Worm (Caenorhabditis elegans) whole organism, midembryonic: Measurements from ENCODE around the gene nspb-1.

Experiments
- cog-1 ChIP-seq: sonication (generic microtip); optimal IDR thresholded peaks from 2 replicates; lab custom pipeline; 2016; ENCODE audit warnings: missing genetic modification characterization, missing compliant biosample characterization
- flt-1 ChIP-seq: fragments of 200-800 bp; sonication (Bioruptor generic); IDR thresholded peaks from 2 replicates; pipeline ENCODE4 v1.3.6; 2022; ENCODE audit warnings: missing genetic modification characterization, missing compliant biosample characterization
- klf-2 ChIP-seq: fragments of 200-800 bp; sonication (Bioruptor generic); conservative IDR thresholded peaks from 2 replicates; pipeline ENCODE4 v1.3.6; 2022; ENCODE audit warnings: missing genetic modification reagents, missing genetic modification characterization, missing compliant biosample characterization
- med-1 ChIP-seq: sonication (generic microtip); optimal IDR thresholded peaks from 2 replicates; lab custom pipeline; 2017; ENCODE audit warnings: missing genetic modification characterization, mild to moderate bottlenecking, missing compliant biosample characterization, antibody characterized with exemption, missing genetic modification reagents; ENCODE audit not compliant: insufficient read depth
- ref-1 ChIP-seq: fragments of 200-800 bp; sonication (Bioruptor generic); conservative IDR thresholded peaks from 2 replicates; pipeline ENCODE4 v1.3.6; 2022; ENCODE audit warnings: missing genetic modification reagents, missing genetic modification characterization, missing compliant biosample characterization
- tab-1 ChIP-seq: fragments of 200-800 bp; sonication (Bioruptor generic); IDR thresholded peaks from 2 replicates; pipeline ENCODE4 v1.3.6; 2022; ENCODE audit warnings: missing genetic modification characterization, missing compliant biosample characterization
- ztf-23 ChIP-seq: fragments of 200-800 bp; sonication (Bioruptor generic); IDR thresholded peaks from 2 replicates; pipeline ENCODE4 v1.3.6; 2022; ENCODE audit warnings: missing genetic modification reagents, missing genetic modification characterization, missing compliant biosample characterization
- ztf-29 ChIP-seq: fragments of 200-800 bp; sonication (Bioruptor generic); IDR thresholded peaks from 2 replicates; pipeline ENCODE4 v1.3.6; 2022; ENCODE audit warnings: missing genetic modification reagents, missing genetic modification characterization, missing compliant biosample characterization

DNA sequence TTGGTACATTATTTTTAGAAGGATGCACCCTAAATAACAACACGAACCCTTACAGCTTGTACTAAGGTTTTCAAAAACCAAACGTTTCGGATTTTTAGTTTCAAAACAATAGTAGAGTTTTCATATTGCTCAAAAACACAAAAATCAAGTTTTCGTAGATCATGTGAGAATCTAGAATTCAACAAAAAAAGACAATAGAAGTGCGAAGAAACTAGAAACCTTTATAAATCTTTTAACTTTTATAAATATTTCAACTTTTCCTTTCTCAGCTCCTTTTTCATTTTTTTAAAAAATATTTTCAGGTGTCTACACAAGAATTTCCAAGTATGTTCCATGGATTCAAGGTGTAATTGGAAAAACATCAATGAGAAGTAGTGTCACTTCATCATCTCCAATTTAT is 30.5 kb downstream of the nspb-1 start, which contains the start of gene best-9:
- TF ChIP-seq ztf-29 (GFP tag; lab: Robert Waterston, UW) (no peak), flt-1 (GFP tag; lab: Robert Waterston, UW) (no peak), ref-1 (no peak), med-1 (GFP tag; lab: Kevin White, UChicago) (no peak), ztf-23 (GFP tag; lab: Robert Waterston, UW) (no peak), klf-2 (GFP tag; lab: Robert Waterston, UW) (no peak), cog-1 (tag; lab: Kevin White, UChicago) (no peak), tab-1 (GFP tag; lab: Robert Waterston, UW) (no peak)
